Fruit fly (Drosophila melanogaster) whole organism, embryonic: ENCODE measurements around the gene Gr89a.
A peak's percentile ranks its signal among the peaks of the same experiment; 100 is the strongest.

Experiments
- CG10209 ChIP-seq: fragments of 200-800 bp; sonication (Bioruptor generic); optimal IDR thresholded peaks from 3 replicates; lab custom pipeline; 2017; ENCODE audit warnings: missing biosample characterization, mild to moderate bottlenecking, missing genetic modification characterization, missing genetic modification reagents
- CG10654 ChIP-seq: fragments of 200-800 bp; sonication (Bioruptor generic); optimal IDR thresholded peaks from 2 replicates; lab custom pipeline; 2016; ENCODE audit warnings: missing biosample characterization, missing genetic modification characterization
- CG11085 ChIP-seq: fragments of 200-800 bp; sonication (Bioruptor generic); IDR thresholded peaks from 2 replicates; pipeline ENCODE4 v1.3.6; 2022; ENCODE audit warnings: missing biosample characterization, missing genetic modification characterization
- CG13287 ChIP-seq: fragments of 200-800 bp; sonication (Bioruptor generic); IDR thresholded peaks from 2 replicates; pipeline ENCODE4 v1.3.6; 2022; ENCODE audit warnings: missing biosample characterization, missing genetic modification characterization; ENCODE audit not compliant: partially characterized antibody
- CG13424 ChIP-seq: fragments of 200-800 bp; sonication (Bioruptor generic); optimal IDR thresholded peaks from 2 replicates; lab custom pipeline; 2019; ENCODE audit warnings: missing biosample characterization, mild to moderate bottlenecking, missing genetic modification characterization, moderate library complexity
- CG13624 ChIP-seq: fragments of 200-800 bp; sonication (Bioruptor generic); optimal IDR thresholded peaks from 2 replicates; lab custom pipeline; 2016; ENCODE audit warnings: missing biosample characterization, missing genetic modification characterization
- CG15011 ChIP-seq: fragments of 200-800 bp; sonication (Bioruptor generic); optimal IDR thresholded peaks from 3 replicates; lab custom pipeline; 2018; ENCODE audit warnings: missing biosample characterization, mild to moderate bottlenecking, missing genetic modification characterization
- CG15514 ChIP-seq: fragments of 200-800 bp; sonication (Bioruptor generic); optimal IDR thresholded peaks from 3 replicates; lab custom pipeline; 2017; ENCODE audit warnings: missing biosample characterization, missing genetic modification characterization, mild to moderate bottlenecking, moderate library complexity, missing genetic modification reagents
- CG1603 ChIP-seq: fragments of 200-800 bp; sonication (Bioruptor generic); optimal IDR thresholded peaks from 2 replicates; lab custom pipeline; 2019; ENCODE audit warnings: missing biosample characterization, mild to moderate bottlenecking, missing genetic modification characterization, moderate library complexity
- CG16815 ChIP-seq: fragments of 200-800 bp; sonication (Bioruptor generic); optimal IDR thresholded peaks from 3 replicates; lab custom pipeline; 2017; ENCODE audit warnings: missing biosample characterization, mild to moderate bottlenecking, missing genetic modification characterization
- CG17361 ChIP-seq: fragments of 200-800 bp; sonication (Bioruptor generic); IDR thresholded peaks from 3 replicates; pipeline ENCODE4 v1.3.6; 2022; ENCODE audit warnings: missing biosample characterization, missing genetic modification characterization
- CG17912 ChIP-seq: fragments of 200-800 bp; sonication (Bioruptor generic); optimal IDR thresholded peaks from 2 replicates; lab custom pipeline; 2018; ENCODE audit warnings: missing biosample characterization, mild to moderate bottlenecking, missing genetic modification characterization
- CG2120 ChIP-seq: fragments of 200-800 bp; sonication (Bioruptor generic); optimal IDR thresholded peaks from 3 replicates; lab custom pipeline; 2016; ENCODE audit warnings: missing biosample characterization, missing genetic modification characterization
- CG2875 ChIP-seq: fragments of 200-800 bp; sonication (Bioruptor generic); optimal IDR thresholded peaks from 2 replicates; lab custom pipeline; 2017; ENCODE audit warnings: missing biosample characterization, mild to moderate bottlenecking, missing genetic modification characterization, missing genetic modification reagents
- CG30020 ChIP-seq: fragments of 200-800 bp; optimal IDR thresholded peaks from 2 replicates; lab custom pipeline; 2019; ENCODE audit warnings: missing biosample characterization, mild to moderate bottlenecking, missing genetic modification characterization, moderate library complexity
- CG3065 ChIP-seq: fragments of 200-800 bp; sonication (Bioruptor generic); optimal IDR thresholded peaks from 2 replicates; lab custom pipeline; 2016; ENCODE audit warnings: missing biosample characterization, missing genetic modification characterization
- CG34224 ChIP-seq: fragments of 200-800 bp; sonication (Bioruptor generic); IDR thresholded peaks from 3 replicates; pipeline ENCODE4 v1.3.6; 2022; ENCODE audit warnings: missing biosample characterization, missing genetic modification characterization; ENCODE audit not compliant: partially characterized antibody
- CG34376 ChIP-seq: fragments of 200-800 bp; sonication (Bioruptor generic); optimal IDR thresholded peaks from 2 replicates; lab custom pipeline; 2018; ENCODE audit warnings: missing biosample characterization, mild to moderate bottlenecking, missing genetic modification characterization
- CG4617 ChIP-seq: fragments of 200-800 bp; sonication (Bioruptor generic); optimal IDR thresholded peaks from 3 replicates; lab custom pipeline; 2016; ENCODE audit warnings: missing biosample characterization, missing genetic modification characterization, borderline replicate concordance
- CG4707 ChIP-seq: fragments of 200-800 bp; sonication (Bioruptor generic); optimal IDR thresholded peaks from 2 replicates; lab custom pipeline; 2018; ENCODE audit warnings: missing biosample characterization, mild to moderate bottlenecking, missing genetic modification characterization, moderate library complexity
- CG8281 ChIP-seq: fragments of 200-800 bp; sonication (Bioruptor generic); optimal IDR thresholded peaks from 2 replicates; lab custom pipeline; 2018; ENCODE audit warnings: missing biosample characterization, mild to moderate bottlenecking, missing genetic modification characterization, moderate library complexity
- Dbx ChIP-seq: fragments of 200-800 bp; sonication (Bioruptor generic); IDR thresholded peaks from 3 replicates; pipeline ENCODE4 v1.3.6; 2022; ENCODE audit warnings: missing biosample characterization, missing genetic modification characterization
- Deaf1 ChIP-seq: fragments of 200-800 bp; optimal IDR thresholded peaks from 3 replicates; lab custom pipeline; 2019; ENCODE audit warnings: missing biosample characterization, mild to moderate bottlenecking, missing genetic modification characterization, moderate library complexity
- Dek ChIP-seq: fragments of 200-800 bp; sonication (Bioruptor generic); optimal IDR thresholded peaks from 3 replicates; lab custom pipeline; 2019; ENCODE audit warnings: missing biosample characterization, mild to moderate bottlenecking, missing genetic modification characterization, moderate library complexity
- Dfd ChIP-seq, 2 experiments: fragments of >200 bp; optimal IDR thresholded peaks; 2 replicates each; lab custom pipeline; 2017; ENCODE audit warnings: missing biosample characterization in 2 of 2, missing genetic modification characterization in 2 of 2
- Dp ChIP-seq: fragments of 200-800 bp; sonication (Bioruptor generic); optimal IDR thresholded peaks from 2 replicates; lab custom pipeline; 2018; ENCODE audit warnings: missing biosample characterization, mild to moderate bottlenecking, missing genetic modification characterization, moderate library complexity
- Elba2 ChIP-seq: fragments of 200-800 bp; sonication (Bioruptor generic); optimal IDR thresholded peaks from 3 replicates; lab custom pipeline; 2016; ENCODE audit warnings: missing biosample characterization, missing genetic modification characterization
- H15 ChIP-seq: fragments of 200-800 bp; sonication (Bioruptor generic); IDR thresholded peaks from 3 replicates; pipeline ENCODE4 v1.3.6; 2022; ENCODE audit warnings: missing biosample characterization, missing genetic modification characterization
- NC2β ChIP-seq: fragments of 200-800 bp; sonication (Bioruptor generic); optimal IDR thresholded peaks from 2 replicates; lab custom pipeline; 2016; ENCODE audit warnings: missing biosample characterization, missing genetic modification characterization
- Nf-YB ChIP-seq: fragments of 200-800 bp; sonication (Bioruptor generic); optimal IDR thresholded peaks from 3 replicates; lab custom pipeline; 2019; ENCODE audit warnings: missing biosample characterization, mild to moderate bottlenecking, missing genetic modification characterization, moderate library complexity
- Poxn ChIP-seq: fragments of 200-800 bp; sonication (Bioruptor generic); IDR thresholded peaks from 2 replicates; pipeline ENCODE4 v1.3.6; 2022; ENCODE audit warnings: missing biosample characterization, missing genetic modification characterization
- ac ChIP-seq: fragments of 200-800 bp; sonication (Bioruptor generic); optimal IDR thresholded peaks from 3 replicates; lab custom pipeline; 2017; ENCODE audit warnings: missing biosample characterization, mild to moderate bottlenecking, missing genetic modification characterization
- cg ChIP-seq: fragments of 200-800 bp; sonication (Bioruptor generic); optimal IDR thresholded peaks from 3 replicates; lab custom pipeline; 2019; ENCODE audit warnings: missing biosample characterization, mild to moderate bottlenecking, missing genetic modification characterization, moderate library complexity
- chif ChIP-seq, 2 experiments: fragments of 200-800 bp; sonication (Bioruptor generic); optimal IDR thresholded peaks; 3 replicates each; lab custom pipeline; 2016; ENCODE audit warnings: missing biosample characterization in 2 of 2, missing genetic modification characterization in 2 of 2
- crol ChIP-seq: fragments of 200-800 bp; sonication (Bioruptor generic); IDR thresholded peaks from 2 replicates; pipeline ENCODE4 v1.3.6; 2022; ENCODE audit warnings: missing biosample characterization, missing genetic modification characterization
- da ChIP-seq: fragments of 200-800 bp; sonication (Bioruptor generic); optimal IDR thresholded peaks from 2 replicates; lab custom pipeline; 2016; ENCODE audit warnings: missing biosample characterization, missing genetic modification characterization
- dan ChIP-seq: fragments of 200-800 bp; sonication (Bioruptor generic); IDR thresholded peaks from 2 replicates; pipeline ENCODE4 v1.3.6; 2022; ENCODE audit warnings: missing biosample characterization, missing genetic modification characterization
- dmrt11E ChIP-seq: fragments of 200-800 bp; sonication (Bioruptor generic); optimal IDR thresholded peaks from 3 replicates; lab custom pipeline; 2018; ENCODE audit warnings: missing biosample characterization, mild to moderate bottlenecking, missing genetic modification characterization, moderate library complexity
- gcm2 ChIP-seq: fragments of 200-800 bp; sonication (Bioruptor generic); optimal IDR thresholded peaks from 2 replicates; lab custom pipeline; 2016; ENCODE audit warnings: missing biosample characterization, missing genetic modification characterization
- gfzf ChIP-seq: fragments of 200-800 bp; sonication (Bioruptor generic); optimal IDR thresholded peaks from 2 replicates; lab custom pipeline; 2016; ENCODE audit warnings: missing biosample characterization, mild to moderate bottlenecking, missing genetic modification characterization, moderate library complexity
- gro ChIP-seq: fragments of 200-800 bp; sonication (Bioruptor generic); optimal IDR thresholded peaks from 2 replicates; lab custom pipeline; 2016; ENCODE audit warnings: missing biosample characterization, missing genetic modification characterization
- hkb ChIP-seq, 2 experiments: fragments of 200-800 bp in 1 of 2; fragments of >200 bp in 1 of 2; sonication (Bioruptor generic) in 1 of 2; IDR thresholded peaks in 1 of 2; optimal IDR thresholded peaks in 1 of 2; 2 replicates each; pipeline versions ENCODE4 v1.3.6 to Lab custom; 2017 to 2022; ENCODE audit warnings: missing biosample characterization in 1 of 2, missing genetic modification characterization in 1 of 2
- kay ChIP-seq: fragments of 200-800 bp; sonication (Bioruptor generic); optimal IDR thresholded peaks from 2 replicates; lab custom pipeline; 2016; ENCODE audit warnings: missing biosample characterization, missing genetic modification characterization
- nerfin-1 ChIP-seq: fragments of 200-800 bp; sonication (Bioruptor generic); optimal IDR thresholded peaks from 3 replicates; lab custom pipeline; 2019; ENCODE audit warnings: missing biosample characterization, mild to moderate bottlenecking, missing genetic modification characterization, moderate library complexity
- oc ChIP-seq: fragments of 200-800 bp; sonication (Bioruptor generic); optimal IDR thresholded peaks from 2 replicates; lab custom pipeline; 2018; ENCODE audit warnings: missing biosample characterization, mild to moderate bottlenecking, missing genetic modification characterization, moderate library complexity
- pb ChIP-seq: fragments of 200-800 bp; sonication (Bioruptor generic); optimal IDR thresholded peaks from 3 replicates; lab custom pipeline; 2016; ENCODE audit warnings: missing biosample characterization, missing genetic modification characterization
- twi ChIP-seq: fragments of 200-800 bp; optimal IDR thresholded peaks from 2 replicates; lab custom pipeline; 2019; ENCODE audit warnings: missing biosample characterization, mild to moderate bottlenecking, missing genetic modification characterization, moderate library complexity
- zfh1 ChIP-seq: fragments of 200-800 bp; sonication (Bioruptor generic); IDR thresholded peaks from 3 replicates; pipeline ENCODE4 v1.3.6; 2022; ENCODE audit warnings: missing biosample characterization, missing genetic modification characterization

Gene Gr89a

DNA sequence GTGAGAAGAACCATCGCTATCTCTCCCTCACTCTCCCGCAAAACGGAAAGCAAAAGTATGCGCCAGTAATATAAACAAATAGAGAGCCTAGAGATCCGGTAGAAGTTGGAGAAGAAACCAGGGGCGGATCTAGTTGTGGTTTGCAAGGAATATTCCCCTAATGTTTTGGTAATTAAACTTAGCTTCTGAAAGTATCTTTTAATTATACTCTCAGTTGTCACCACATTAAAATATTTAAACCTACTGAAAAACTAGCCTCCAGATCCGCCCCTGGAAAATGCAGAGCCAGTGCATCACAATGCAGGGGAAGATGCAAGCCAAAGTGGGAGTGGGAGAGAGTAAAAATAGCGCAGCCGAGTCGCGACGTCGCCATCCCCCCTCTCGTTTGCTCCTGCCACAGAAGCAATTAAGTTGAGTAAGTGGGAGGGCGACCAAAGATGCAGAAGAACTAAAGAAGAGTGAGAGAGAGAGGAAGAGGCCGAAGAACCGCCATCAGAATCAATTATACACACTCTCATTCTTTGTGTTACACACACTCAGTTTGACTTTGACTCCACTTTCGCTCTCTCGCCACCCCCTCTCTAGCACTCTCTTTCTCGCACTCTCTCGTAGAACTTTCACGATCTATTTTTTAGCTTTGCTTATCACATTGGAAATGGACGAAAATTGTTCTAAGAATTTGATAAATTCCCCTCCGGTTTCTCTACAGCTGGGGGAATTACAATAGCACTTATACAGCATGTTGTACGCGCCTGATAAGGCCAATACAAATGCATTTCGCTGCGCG lies 49.4 kb downstream of the Gr89a start (continued):
- TF ChIP-seq CG17912 (GFP tag; lab: Kevin White, UChicago) (peak; percentile 85), CG1603 (tag; lab: Kevin White, UChicago) (peak; percentile 97), CG16815 (GFP tag; lab: Kevin White, UChicago) (peak; percentile 96), dan (GFP tag; lab: Robert Waterston, UW) (peak; percentile 96), CG30020 (peak; percentile 76), Dfd (GFP tag; optimal IDR thresholded peaks at IDR 0.05; lab: Kevin White, UChicago) (no peak), CG8281 (peak; percentile 82), Dp (no peak), Nf-YB (GFP tag; lab: Kevin White, UChicago) (peak; percentile 68), CG10209 (peak; percentile 90), oc (tag; lab: Kevin White, UChicago) (peak; percentile 96), CG13424 (tag; lab: Kevin White, UChicago) (peak; percentile 95), crol (peak; percentile 90), zfh1 (GFP tag; lab: Robert Waterston, UW) (peak; percentile 99), CG13287 (no peak), CG3065 (GFP tag; lab: Kevin White, UChicago) (peak; percentile 86), CG10654 (GFP tag; lab: Kevin White, UChicago) (peak; percentile 93), kay (GFP tag; lab: Kevin White, UChicago) (peak; percentile 87), gcm2 (GFP tag; lab: Kevin White, UChicago) (peak; percentile 6), CG15514 (GFP tag; lab: Kevin White, UChicago) (peak; percentile 15), CG2875 (peak; percentile 93), dmrt11E (tag; lab: Kevin White, UChicago) (peak; percentile 96), Elba2 (GFP tag; lab: Kevin White, UChicago) (peak; percentile 31), CG15011 (GFP tag; lab: Kevin White, UChicago) (peak; percentile 71), ac (GFP tag; lab: Kevin White, UChicago) (peak; percentile 86), twi (tag; lab: Kevin White, UChicago) (peak; percentile 93), Poxn (GFP tag; lab: Robert Waterston, UW) (peak; percentile 49; the same call in 1 of the 2 replicates), gro (GFP tag; lab: Kevin White, UChicago) (peak; percentile 74), da (GFP tag; lab: Kevin White, UChicago) (peak; percentile 80), nerfin-1 (peak; percentile 97), pb (peak; percentile 86), gfzf (GFP tag; lab: Kevin White, UChicago) (peak; percentile 24), CG34376 (GFP tag; lab: Kevin White, UChicago) (no peak), NC2β (GFP tag; lab: Kevin White, UChicago) (peak; percentile 89), CG4707 (peak; percentile 90), Deaf1 (peak; percentile 57), hkb (optimal IDR thresholded peaks at IDR 0.05; lab: Kevin White, UChicago) (no peak), hkb (GFP tag; IDR thresholded peaks at IDR 0.05; lab: Robert Waterston, UW) (peak; percentile 93), H15 (GFP tag; lab: Robert Waterston, UW) (peak; percentile 96), cg (GFP tag; lab: Kevin White, UChicago) (peak; percentile 66), CG17361 (GFP tag; lab: Robert Waterston, UW) (peak; percentile 97), Dbx (GFP tag; lab: Robert Waterston, UW) (peak; percentile 64; the same call in 2 of the 3 replicates), chif (GFP tag; optimal IDR thresholded peaks at IDR 0.05; lab: Kevin White, UChicago) (peak; percentile 93 to 96), CG13624 (GFP tag; lab: Kevin White, UChicago) (peak; percentile 93), Dek (tag; lab: Kevin White, UChicago) (peak; percentile 73), CG34224 (no peak), CG4617 (GFP tag; lab: Kevin White, UChicago) (peak; percentile 67), CG11085 (GFP tag; lab: Robert Waterston, UW) (peak; percentile 88), CG2120 (GFP tag; lab: Kevin White, UChicago) (peak; percentile 69)
